Fruit fly (Drosophila melanogaster): ENCODE data around the gene skl.
A peak's percentile ranks its signal among the peaks of the same experiment; 100 is the strongest.

Gene skl

dm6 chr3L:18430600-18430999 lies 9.1 kb downstream of the skl start (continued):
- TF ChIP-seq dmrt11E (tag; optimal IDR thresholded peaks at IDR 0.05): peak; percentile 69
- no peak for TF ChIP-seq CG13123 (GFP tag; optimal IDR thresholded peaks at IDR 0.05)
- no peak for TF ChIP-seq amos (GFP tag; IDR thresholded peaks at IDR 0.05; ENCODE audit: partially characterized antibody)
- TF ChIP-seq CG2129 (GFP tag; IDR thresholded peaks at IDR 0.05; ENCODE audit: partially characterized antibody): no peak
- peak; percentile 15 for TF ChIP-seq Xbp1 (GFP tag; optimal IDR thresholded peaks at IDR 0.05)
- peak; percentile 41 for TF ChIP-seq gem (tag; optimal IDR thresholded peaks at IDR 0.05)
- TF ChIP-seq CG6689 (GFP tag; IDR thresholded peaks at IDR 0.05): peak; percentile 21; the same call in 1 of the 2 replicates

- TF ChIP-seq kay (GFP tag; optimal IDR thresholded peaks at IDR 0.05) (no peak), dmrt11E (tag; optimal IDR thresholded peaks at IDR 0.05) (peak; percentile 66), CG16815 (GFP tag; optimal IDR thresholded peaks at IDR 0.05) (peak; percentile 11)
These were observed 14.5 kb downstream of the skl start for dm6 chr3L:18425288-18425687.

- TF ChIP-seq CG7987 (GFP tag; optimal IDR thresholded peaks at IDR 0.05) (no peak), Stat92E (GFP tag; optimal IDR thresholded peaks at IDR 0.05) (no peak), ems (GFP tag; optimal IDR thresholded peaks at IDR 0.05) (no peak), prd (optimal IDR thresholded peaks at IDR 0.05) (no peak), prd (GFP tag; IDR thresholded peaks at IDR 0.05) (peak; percentile 30; the same call in 1 of the 3 replicates), Jarid2 (GFP tag; optimal IDR thresholded peaks at IDR 0.05) (no peak), dmrt11E (tag; optimal IDR thresholded peaks at IDR 0.05) (peak; percentile 41), CG9727 (GFP tag; optimal IDR thresholded peaks at IDR 0.05) (peak; percentile 3), zfh1 (GFP tag; IDR thresholded peaks at IDR 0.05) (peak; percentile 55; the same call in 2 of the 3 replicates), Xrp1 (GFP tag; IDR thresholded peaks at IDR 0.05) (peak; percentile 23; the same call in 1 of the 2 replicates), CG10321 (GFP tag; IDR thresholded peaks at IDR 0.05) (no peak), Ets97D (GFP tag; optimal IDR thresholded peaks at IDR 0.05) (no peak), pros (GFP tag; optimal IDR thresholded peaks at IDR 0.05) (no peak), ash1 (GFP tag; optimal IDR thresholded peaks at IDR 0.05) (no peak), CG17328 (GFP tag; IDR thresholded peaks at IDR 0.05) (0 out of 2 replicates have a peak, but pooled peaks have one; percentile 16), trh (GFP tag; optimal IDR thresholded peaks at IDR 0.05) (no peak), Dfd (GFP tag; optimal IDR thresholded peaks at IDR 0.05) (no peak), ewg (GFP tag; optimal IDR thresholded peaks at IDR 0.05) (no peak)
These were observed 16.7 kb downstream of the skl start for dm6 chr3L:18423011-18423410.

DNA sequence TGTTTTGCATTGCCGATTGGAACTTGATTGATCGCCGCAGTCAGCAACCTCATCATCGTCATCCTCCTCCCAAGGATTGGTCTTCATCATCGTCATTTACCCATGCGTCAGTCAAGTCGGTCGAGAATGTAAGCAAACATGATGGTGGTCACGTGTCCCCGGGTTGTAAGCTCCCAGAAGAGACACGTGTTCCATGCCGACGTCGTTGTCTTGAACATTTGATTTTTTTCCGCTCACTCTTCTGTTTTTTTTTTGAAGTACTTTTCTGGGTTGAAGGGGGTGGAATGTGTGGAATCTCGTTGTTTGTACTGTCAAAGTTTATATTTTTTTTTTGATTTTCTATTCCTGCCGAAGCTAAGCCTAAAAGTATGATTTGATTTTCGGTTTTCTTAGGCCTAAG lies 21.9 kb downstream of the skl start:
- TF ChIP-seq Hey (tag; optimal IDR thresholded peaks at IDR 0.05) (peak; percentile 92), Doc2 (GFP tag; IDR thresholded peaks at IDR 0.05) (no peak), Blimp-1 (GFP tag; optimal IDR thresholded peaks at IDR 0.05) (no peak), pita (GFP tag; optimal IDR thresholded peaks at IDR 0.05) (no peak), sens-2 (GFP tag; IDR thresholded peaks at IDR 0.05) (no peak), scrt (GFP tag; optimal IDR thresholded peaks at IDR 0.05) (no peak), CG6654 (GFP tag; optimal IDR thresholded peaks at IDR 0.05) (no peak), slbo (GFP tag; IDR thresholded peaks at IDR 0.05) (no peak), CG12744 (GFP tag; optimal IDR thresholded peaks at IDR 0.05) (no peak), pros (GFP tag; optimal IDR thresholded peaks at IDR 0.05) (peak; percentile 57), sqz (GFP tag; optimal IDR thresholded peaks at IDR 0.05) (peak; percentile 62)

All from whole organism, embryonic.